Worm (Caenorhabditis elegans): ENCODE results near the gene elt-3.
A peak's percentile ranks its signal among the peaks of the same experiment; 100 is the strongest.

DNA sequence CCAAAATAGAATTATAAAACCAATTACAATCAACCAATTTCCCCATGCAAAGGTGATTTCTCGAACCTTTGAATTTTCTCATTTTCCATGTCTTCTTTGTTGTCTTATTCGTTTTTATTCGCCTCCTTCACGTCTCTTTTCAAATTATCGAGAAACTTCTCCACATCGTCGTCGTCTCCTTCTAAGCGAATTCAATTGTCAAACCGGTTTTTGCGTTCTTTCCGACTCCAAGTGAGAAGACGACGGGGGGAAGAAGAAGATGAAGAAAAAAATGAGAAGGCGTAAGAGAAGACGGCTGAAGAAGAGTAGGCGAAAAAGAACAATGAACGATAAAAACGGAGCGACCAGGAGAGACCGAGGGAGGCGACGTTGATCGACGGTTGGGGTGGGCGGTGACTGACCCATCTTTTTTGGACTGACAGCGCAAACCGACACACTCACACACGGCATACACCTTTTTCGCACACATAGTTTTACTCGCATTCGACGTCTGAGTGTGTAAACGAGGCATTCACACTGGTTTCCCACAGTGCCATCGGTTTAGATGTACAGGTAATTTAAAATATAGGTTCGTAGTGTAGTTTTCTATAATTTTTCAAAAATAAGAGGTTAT, 14.2 kb upstream of the elt-3 start:
- TF ChIP-seq pha-4 (tag; optimal IDR thresholded peaks at IDR 0.05) (no peak), ceh-83 (GFP tag; optimal IDR thresholded peaks at IDR 0.05) (no peak), zip-8 (tag; optimal IDR thresholded peaks at IDR 0.05) (no peak), ces-1 (GFP tag; optimal IDR thresholded peaks at IDR 0.05) (peak; percentile 52), snpc-4 (tag; optimal IDR thresholded peaks at IDR 0.05) (no peak), ztf-11 (tag; optimal IDR thresholded peaks at IDR 0.05) (no peak), nhr-237 (tag; optimal IDR thresholded peaks at IDR 0.05) (peak; percentile 31), lin-13 (tag; optimal IDR thresholded peaks at IDR 0.05) (no peak), flh-1 (GFP tag; optimal IDR thresholded peaks at IDR 0.05) (no peak), M03D4.4 (tag; optimal IDR thresholded peaks at IDR 0.05) (no peak), nhr-2 (tag; optimal IDR thresholded peaks at IDR 0.05) (no peak), elt-1 (tag; optimal IDR thresholded peaks at IDR 0.05; ENCODE audit: borderline replicate concordance, insufficient read depth) (no peak), unc-62 (GFP tag; optimal IDR thresholded peaks at IDR 0.05) (no peak)
